Worm (Caenorhabditis elegans) whole organism, late embryonic: Measurements from ENCODE around the gene dod-21.

Source experiments
- K02D7.2 ChIP-seq: sonication (generic microtip); optimal IDR thresholded peaks from 2 replicates; lab custom pipeline; 2017; ENCODE audit warnings: mild to moderate bottlenecking, missing genetic modification characterization, missing compliant biosample characterization
- ceh-18 ChIP-seq: sonication (generic microtip); optimal IDR thresholded peaks from 2 replicates; lab custom pipeline; 2016; ENCODE audit warnings: missing genetic modification characterization, missing compliant biosample characterization
- ets-4 ChIP-seq: sonication (generic microtip); optimal IDR thresholded peaks from 2 replicates; lab custom pipeline; 2016; ENCODE audit warnings: missing genetic modification characterization, missing compliant biosample characterization
- fkh-10 ChIP-seq: fragments of 150-350 bp; optimal IDR thresholded peaks from 2 replicates; lab custom pipeline; 2014; ENCODE audit warnings: missing biosample characterization, missing genetic modification reagents, missing genetic modification characterization
- hlh-30 ChIP-seq: sonication (generic microtip); optimal IDR thresholded peaks from 2 replicates; lab custom pipeline; 2017; ENCODE audit warnings: antibody characterized with exemption, missing genetic modification characterization, missing compliant biosample characterization; ENCODE audit not compliant: insufficient read depth
- nfya-1 ChIP-seq: sonication (generic microtip); optimal IDR thresholded peaks from 2 replicates; lab custom pipeline; 2017; ENCODE audit warnings: missing genetic modification characterization, mild to moderate bottlenecking, missing compliant biosample characterization, antibody characterized with exemption, moderate library complexity
- pat-9 ChIP-seq: fragments of 200-800 bp; sonication (Bioruptor generic); optimal IDR thresholded peaks from 2 replicates; lab custom pipeline; 2018; ENCODE audit warnings: mild to moderate bottlenecking, missing genetic modification characterization, moderate library complexity, missing compliant biosample characterization
- unc-55 ChIP-seq: sonication (generic microtip); optimal IDR thresholded peaks from 2 replicates; lab custom pipeline; 2017; ENCODE audit warnings: missing biosample characterization, missing genetic modification reagents, missing genetic modification characterization

DNA sequence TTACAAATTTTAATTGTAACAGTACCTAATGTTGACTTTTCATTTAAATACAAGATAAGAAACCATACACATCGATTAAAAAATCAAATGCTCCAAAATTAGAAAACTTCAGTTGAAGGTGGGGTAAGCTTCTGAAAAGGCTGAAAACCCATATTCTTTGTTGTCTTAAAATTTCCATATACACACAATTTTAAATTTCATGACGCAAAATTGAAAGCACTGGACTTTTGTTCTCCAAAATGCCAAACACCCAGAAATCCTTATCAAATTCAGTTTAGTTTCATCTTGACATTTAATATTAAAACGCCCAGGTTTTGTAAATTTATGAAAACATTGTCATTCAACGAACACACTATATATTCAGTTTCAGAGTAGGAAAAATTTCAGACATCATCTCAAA is 23.6 kb downstream of the dod-21 start, which contains the start of gene F55G11.7:
- TF ChIP-seq K02D7.2 (tag; lab: Kevin White, UChicago) (no peak), hlh-30 (no peak), nfya-1 (no peak), fkh-10 (no peak), unc-55 (GFP tag; lab: Kevin White, UChicago) (no peak), ceh-18 (tag; lab: Kevin White, UChicago) (no peak), pat-9 (tag; lab: Kevin White, UChicago) (no peak), ets-4 (tag; lab: Kevin White, UChicago) (no peak)
